Worm (Caenorhabditis elegans): ENCODE results near the gene F38B6.2.
A peak's percentile ranks its signal among the peaks of the same experiment; 100 is the strongest.

Gene F38B6.2

ce11 chrX:6740983-6741365 lies 42.6 kb downstream of the F38B6.2 start (continued):
- TF ChIP-seq unc-30 (tag; optimal IDR thresholded peaks at IDR 0.05) (no peak), pag-3 (tag; optimal IDR thresholded peaks at IDR 0.05; ENCODE audit: borderline replicate concordance, insufficient read depth) (no peak)

DNA sequence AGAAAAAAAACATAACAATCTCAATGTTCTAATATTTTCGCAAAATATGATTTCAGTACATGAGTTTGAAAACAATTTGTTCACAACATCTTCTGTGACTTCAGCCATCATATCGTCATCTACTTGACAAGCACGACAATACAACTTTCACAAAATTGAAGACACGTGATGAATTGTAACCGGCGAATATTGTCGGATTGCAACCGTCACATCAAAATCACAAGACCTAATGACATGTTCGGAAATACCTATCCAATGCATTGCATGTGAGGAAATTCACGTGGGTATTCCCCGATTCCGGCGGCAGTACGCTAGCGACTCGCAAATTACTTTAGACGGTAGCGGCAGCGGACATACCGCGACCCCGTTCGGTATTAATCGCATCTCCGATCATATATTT lies 43.2 kb downstream of the F38B6.2 start:
- TF ChIP-seq aly-2 (tag; optimal IDR thresholded peaks at IDR 0.05) (no peak), mep-1 (tag; optimal IDR thresholded peaks at IDR 0.05) (peak; percentile 77), fos-1 (tag; optimal IDR thresholded peaks at IDR 0.05) (no peak), ceh-88 (GFP tag; IDR thresholded peaks at IDR 0.05) (no peak; the same call in 1 of the 2 replicates), ama-1 (optimal IDR thresholded peaks at IDR 0.05) (no peak), ztf-11 (tag; optimal IDR thresholded peaks at IDR 0.05) (no peak), hlh-17 (GFP tag; optimal IDR thresholded peaks at IDR 0.05; ENCODE audit: borderline replicate concordance) (no peak), lir-3 (tag; optimal IDR thresholded peaks at IDR 0.05; ENCODE audit: poor library complexity) (peak; percentile 73), ceh-63 (GFP tag; optimal IDR thresholded peaks at IDR 0.05) (no peak), nhr-77 (tag; optimal IDR thresholded peaks at IDR 0.05) (no peak), unc-62 (GFP tag; optimal IDR thresholded peaks at IDR 0.05) (no peak), C04F5.9 (tag; optimal IDR thresholded peaks at IDR 0.05) (no peak), unc-30 (tag; optimal IDR thresholded peaks at IDR 0.05) (no peak), elt-2 (tag; optimal IDR thresholded peaks at IDR 0.05) (peak; percentile 25), vab-15 (tag; optimal IDR thresholded peaks at IDR 0.05) (no peak), fkh-8 (tag; optimal IDR thresholded peaks at IDR 0.05) (no peak), C16A3.4 (tag; optimal IDR thresholded peaks at IDR 0.05) (peak; percentile 65), lin-35 (GFP tag; optimal IDR thresholded peaks at IDR 0.05) (peak; percentile 28 to 69), snu-23 (GFP tag; optimal IDR thresholded peaks at IDR 0.05) (peak; percentile 45), fkh-4 (tag; optimal IDR thresholded peaks at IDR 0.05; ENCODE audit: borderline replicate concordance) (no peak), aha-1 (tag; optimal IDR thresholded peaks at IDR 0.05) (peak; percentile 40), hlh-4 (tag; optimal IDR thresholded peaks at IDR 0.05) (no peak), efl-1 (optimal IDR thresholded peaks at IDR 0.05) (peak in 1 of 2 experiments; percentile 18), efl-1 (GFP tag; optimal IDR thresholded peaks at IDR 0.05 in 1 of 2) (peak; percentile 17 to 85), lin-39 (tag; optimal IDR thresholded peaks at IDR 0.05) (no peak), unc-130 (tag; optimal IDR thresholded peaks at IDR 0.05) (peak; percentile 78), blmp-1 (tag; optimal IDR thresholded peaks at IDR 0.05) (peak; percentile 96), elt-3 (tag; optimal IDR thresholded peaks at IDR 0.05) (peak in 2 of 6 experiments; percentile 88 to 90), jun-1 (tag; optimal IDR thresholded peaks at IDR 0.05) (no peak), nhr-19 (GFP tag; conservative IDR thresholded peaks at IDR 0.05) (peak; percentile 34), mdl-1 (tag; optimal IDR thresholded peaks at IDR 0.05) (no peak), rnt-1 (tag; optimal IDR thresholded peaks at IDR 0.05) (peak; percentile 64), ceh-82 (tag; optimal IDR thresholded peaks at IDR 0.05) (no peak), zip-4 (GFP tag; optimal IDR thresholded peaks at IDR 0.05) (no peak), isw-1 (GFP tag; IDR thresholded peaks at IDR 0.05) (no peak), sptf-1 (tag; optimal IDR thresholded peaks at IDR 0.05) (no peak), lin-15B (tag; optimal IDR thresholded peaks at IDR 0.05) (no peak), snpc-4 (tag; optimal IDR thresholded peaks at IDR 0.05) (no peak), alr-1 (tag; optimal IDR thresholded peaks at IDR 0.05; ENCODE audit: borderline replicate concordance) (no peak), nhr-237 (tag; optimal IDR thresholded peaks at IDR 0.05) (no peak), nhr-71 (tag; optimal IDR thresholded peaks at IDR 0.05) (peak; percentile 49), F16B12.6 (tag; optimal IDR thresholded peaks at IDR 0.05) (no peak), nhr-20 (tag; optimal IDR thresholded peaks at IDR 0.05) (peak; percentile 76), ets-5 (GFP tag; IDR thresholded peaks at IDR 0.05) (no peak), pax-3 (tag; optimal IDR thresholded peaks at IDR 0.05) (no peak), ces-1 (GFP tag; optimal IDR thresholded peaks at IDR 0.05) (no peak), nhr-90 (tag; optimal IDR thresholded peaks at IDR 0.05; ENCODE audit: poor library complexity) (peak; percentile 78), nhr-76 (tag; optimal IDR thresholded peaks at IDR 0.05) (no peak), nhr-84 (tag; optimal IDR thresholded peaks at IDR 0.05) (no peak), pag-3 (tag; optimal IDR thresholded peaks at IDR 0.05; ENCODE audit: borderline replicate concordance, insufficient read depth) (no peak), dsc-1 (tag; optimal IDR thresholded peaks at IDR 0.05) (no peak)
